Worm (Caenorhabditis elegans): Measurements from ENCODE around the gene F53G2.1.

DNA sequence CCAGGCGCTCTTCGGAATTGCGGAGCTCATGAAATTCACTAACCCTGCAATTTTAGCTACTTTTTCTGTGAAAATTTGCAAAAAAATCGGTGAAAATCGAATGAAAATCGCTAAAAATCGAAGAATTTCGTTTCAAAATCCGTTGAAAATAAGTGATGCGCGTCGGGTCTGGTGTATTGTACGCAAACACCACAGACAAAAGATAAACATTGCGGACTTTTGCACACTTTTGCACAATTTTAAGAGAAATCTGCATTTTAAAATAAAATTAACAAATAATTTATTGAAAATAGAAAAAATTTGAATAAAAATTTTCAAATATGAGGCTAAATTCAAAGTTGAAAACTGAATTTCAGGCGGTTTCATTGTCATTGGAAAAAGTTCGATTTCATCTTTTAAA, 9.4 kb upstream of the F53G2.1 start, which contains the start of gene F53G2.12:
- no peak for TF ChIP-seq elt-3 (tag; optimal IDR thresholded peaks at IDR 0.05)
- TF ChIP-seq ztf-11 (tag; optimal IDR thresholded peaks at IDR 0.05) = no peak
- TF ChIP-seq rnt-1 (tag; optimal IDR thresholded peaks at IDR 0.05) = no peak
- no peak for TF ChIP-seq alr-1 (tag; optimal IDR thresholded peaks at IDR 0.05; ENCODE audit: borderline replicate concordance)
- TF ChIP-seq lin-39 (tag; optimal IDR thresholded peaks at IDR 0.05) = no peak
- TF ChIP-seq dpl-1 (GFP tag; optimal IDR thresholded peaks at IDR 0.05) = peak; percentile 6 to 57 (median 46)
